Fruit fly (Drosophila melanogaster): ENCODE results near the gene Or71a.

The Or71a gene

DNA sequence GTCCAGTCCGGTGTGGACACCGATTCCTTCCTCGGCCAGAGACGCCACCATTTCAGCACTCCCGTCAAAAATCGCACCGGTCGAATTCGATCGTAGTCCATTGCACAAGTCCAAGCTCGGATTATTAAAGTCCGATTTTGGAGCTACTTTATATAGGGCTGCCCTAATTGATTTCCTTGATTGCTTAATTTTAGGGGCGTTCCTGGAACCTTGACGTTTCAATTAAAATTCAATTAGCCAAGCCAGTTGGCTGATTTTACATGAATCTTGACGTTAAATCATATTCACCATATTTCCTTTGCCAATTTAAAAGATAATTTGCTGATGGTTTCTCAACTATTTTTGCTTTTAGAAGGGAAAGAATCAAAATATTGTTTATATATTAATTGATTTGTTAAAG is at the start of gene Or71a:
TSS of gene Or71a (minus strand) at position 101 of the 400 bp plus-strand sequence.
- no peak for TF ChIP-seq noc (tag; optimal IDR thresholded peaks at IDR 0.05)

DNA sequence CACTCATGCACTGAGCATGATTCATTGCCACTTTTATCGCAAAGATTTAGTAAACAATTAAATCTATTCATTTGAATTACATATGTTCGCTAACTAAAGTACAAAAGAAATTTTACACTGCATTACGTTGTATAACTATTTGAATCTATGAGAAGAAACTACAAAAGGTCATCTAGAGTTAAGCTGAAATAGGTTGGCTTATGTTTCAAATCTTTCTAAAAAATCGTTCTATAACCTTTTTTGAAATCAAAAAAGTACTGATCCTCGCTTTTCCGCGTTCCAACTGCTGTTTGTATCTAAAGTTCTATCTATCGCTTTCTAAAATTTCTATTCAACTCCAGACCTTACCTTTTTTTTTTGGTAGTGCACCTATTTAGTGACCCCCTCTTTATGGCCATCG is 47.5 kb upstream of the Or71a start:
- no peak for TF ChIP-seq noc (tag; optimal IDR thresholded peaks at IDR 0.05)

DNA sequence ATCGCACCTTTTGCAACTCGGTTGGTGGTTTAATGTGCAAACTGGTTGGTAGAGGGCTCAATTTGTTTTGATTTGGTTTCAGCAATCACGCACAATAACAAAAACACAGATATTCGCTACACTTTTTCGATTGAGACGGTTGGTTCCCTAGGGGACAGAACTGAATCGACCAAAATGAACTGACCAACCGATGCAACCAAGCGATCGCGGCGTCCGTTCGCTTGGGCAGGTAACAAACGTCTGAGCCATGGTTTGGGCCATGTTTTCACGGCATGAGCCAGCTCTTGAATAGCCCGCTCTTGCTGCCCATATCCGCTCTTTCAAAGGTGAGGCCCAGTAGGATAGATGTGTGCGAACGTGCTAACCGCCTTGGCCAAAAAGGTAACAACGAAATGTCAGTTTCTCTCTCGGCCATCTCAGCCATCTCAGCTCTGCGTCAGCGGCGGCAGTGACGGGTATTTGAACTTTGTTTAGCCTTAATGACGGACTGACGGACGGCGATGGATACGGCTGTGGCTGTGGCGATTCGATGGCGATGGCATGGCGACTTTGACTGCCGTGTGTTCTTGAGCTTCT is 46.9 kb upstream of the Or71a start, which contains the start of gene CG16959:
TSS of gene CG16959 (minus strand) at position 245 of the 576 bp plus-strand sequence.
- peak; percentile 9 for TF ChIP-seq noc (tag; optimal IDR thresholded peaks at IDR 0.05)

- no peak for TF ChIP-seq noc (tag; optimal IDR thresholded peaks at IDR 0.05)
These were observed 45.5 kb upstream of the Or71a start for dm6 chr3L:15123736-15124135.

DNA sequence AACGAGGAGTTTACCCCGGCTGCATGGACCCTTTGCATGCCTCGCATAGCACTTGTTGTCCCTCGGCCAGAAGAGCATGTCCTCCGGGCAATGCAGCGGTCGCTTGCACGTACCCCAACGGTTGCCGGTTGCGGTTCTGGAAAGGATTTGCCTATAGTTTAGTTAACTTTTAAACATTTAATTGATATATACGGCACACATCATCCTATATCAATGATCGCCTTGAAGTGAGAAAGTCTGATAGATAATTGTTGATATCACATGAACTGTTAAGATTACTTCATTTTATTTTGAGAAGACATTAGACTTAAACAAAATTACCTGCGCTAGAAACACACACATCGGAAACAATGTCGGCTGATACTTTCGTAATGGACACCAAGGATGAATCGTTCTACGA is 43.0 kb upstream of the Or71a start, which contains the start of gene CG32847:
TSS of gene CG32847 (plus strand) at position 301 of the 400 bp plus-strand sequence.
- TF ChIP-seq noc (tag; optimal IDR thresholded peaks at IDR 0.05), result no peak

dm6 chr3L:15116536-15116935 is 38.3 kb upstream of the Or71a start, which contains the start of gene Cep135:
Cep135 (plus strand) TSS chr3L:15116737.
- TF ChIP-seq noc (tag; optimal IDR thresholded peaks at IDR 0.05), result no peak

dm6 chr3L:15113257-15113656 is 35.0 kb upstream of the Or71a start, which contains the start of gene CG13458:
CG13458 (plus strand) TSS chr3L:15113557.
- no peak for TF ChIP-seq noc (tag; optimal IDR thresholded peaks at IDR 0.05)

dm6 chr3L:15108948-15109347 is 30.7 kb upstream of the Or71a start:
- TF ChIP-seq noc (tag; optimal IDR thresholded peaks at IDR 0.05), result no peak

- no peak for TF ChIP-seq noc (tag; optimal IDR thresholded peaks at IDR 0.05)
These were observed 30.3 kb upstream of the Or71a start for dm6 chr3L:15108524-15108923.

DNA sequence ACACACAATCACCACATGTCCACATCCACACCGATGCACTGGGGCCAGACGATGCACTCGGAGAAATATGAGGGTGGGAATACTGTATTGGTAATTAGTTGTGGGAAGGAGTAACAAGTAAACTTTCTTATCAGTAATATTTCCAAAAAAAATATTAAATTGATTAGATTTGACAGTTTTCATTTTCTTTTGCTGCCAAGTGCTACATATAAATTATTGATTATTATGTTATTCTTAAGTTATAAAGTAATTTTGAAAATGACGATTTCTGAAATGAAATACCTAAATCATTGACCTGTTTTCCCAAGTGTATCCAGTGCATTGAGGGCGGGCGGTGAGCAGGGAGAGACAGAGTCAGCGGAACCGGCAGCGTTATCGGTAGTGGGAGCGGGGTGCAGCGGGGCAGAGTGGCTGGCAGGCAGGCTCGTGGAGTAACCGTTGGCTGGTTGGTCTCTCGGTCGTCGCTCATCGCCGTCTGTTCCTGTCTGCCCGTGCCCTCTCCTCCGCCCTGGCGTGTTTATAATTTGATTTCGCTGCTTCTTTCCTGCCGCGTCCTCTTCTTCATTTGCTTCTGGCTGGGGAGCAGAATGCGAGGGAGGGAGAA is 29.6 kb upstream of the Or71a start:
- TF ChIP-seq noc (tag; optimal IDR thresholded peaks at IDR 0.05), result peak; percentile 13

DNA sequence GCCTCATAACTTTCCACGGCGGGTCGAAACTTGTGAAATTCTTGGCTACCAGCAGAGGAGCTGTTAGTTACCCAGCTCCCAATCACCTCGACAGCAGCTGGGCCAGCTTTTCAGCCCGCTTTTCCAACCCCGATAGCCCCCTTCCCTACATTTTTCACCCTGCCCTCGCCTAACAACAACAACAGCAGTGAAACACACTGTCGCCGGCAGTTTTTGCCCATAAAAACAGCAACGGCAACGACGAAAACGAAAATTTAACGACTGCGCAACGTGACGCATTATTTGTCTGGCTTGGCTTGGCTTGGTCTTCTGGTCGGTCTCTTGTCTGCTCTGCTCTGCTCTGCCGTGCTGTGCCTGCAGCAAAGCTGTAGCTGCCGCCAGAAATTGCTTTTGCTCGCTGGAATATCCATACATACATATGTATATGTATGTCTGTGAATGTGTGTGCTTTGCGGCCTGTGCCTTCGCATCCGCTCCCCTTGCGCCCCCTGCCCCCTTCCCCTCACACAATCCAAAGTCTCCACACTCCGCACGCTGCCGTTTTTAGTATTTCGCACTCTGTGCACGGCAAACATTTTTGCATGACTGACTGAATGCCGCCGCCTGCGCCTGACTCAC is 29.0 kb upstream of the Or71a start:
- no peak for TF ChIP-seq noc (tag; optimal IDR thresholded peaks at IDR 0.05)

- no peak for TF ChIP-seq noc (tag; optimal IDR thresholded peaks at IDR 0.05)
These were observed 27.4 kb upstream of the Or71a start, which contains the start of gene CG45071 for dm6 chr3L:15105566-15106207. CG45071 (plus strand) TSS chr3L:15105882.

- TF ChIP-seq noc (tag; optimal IDR thresholded peaks at IDR 0.05), result peak; percentile 29
These were observed 26.8 kb upstream of the Or71a start for dm6 chr3L:15104849-15105555.

dm6 chr3L:15103988-15104848 is 26.0 kb upstream of the Or71a start:
- no peak for TF ChIP-seq noc (tag; optimal IDR thresholded peaks at IDR 0.05)

Data from whole organism, larva.